Fruit fly (Drosophila melanogaster): ENCODE measurements around the gene Ndc1.
A peak's percentile ranks its signal among the peaks of the same experiment; 100 is the strongest.

The Ndc1 gene

DNA sequence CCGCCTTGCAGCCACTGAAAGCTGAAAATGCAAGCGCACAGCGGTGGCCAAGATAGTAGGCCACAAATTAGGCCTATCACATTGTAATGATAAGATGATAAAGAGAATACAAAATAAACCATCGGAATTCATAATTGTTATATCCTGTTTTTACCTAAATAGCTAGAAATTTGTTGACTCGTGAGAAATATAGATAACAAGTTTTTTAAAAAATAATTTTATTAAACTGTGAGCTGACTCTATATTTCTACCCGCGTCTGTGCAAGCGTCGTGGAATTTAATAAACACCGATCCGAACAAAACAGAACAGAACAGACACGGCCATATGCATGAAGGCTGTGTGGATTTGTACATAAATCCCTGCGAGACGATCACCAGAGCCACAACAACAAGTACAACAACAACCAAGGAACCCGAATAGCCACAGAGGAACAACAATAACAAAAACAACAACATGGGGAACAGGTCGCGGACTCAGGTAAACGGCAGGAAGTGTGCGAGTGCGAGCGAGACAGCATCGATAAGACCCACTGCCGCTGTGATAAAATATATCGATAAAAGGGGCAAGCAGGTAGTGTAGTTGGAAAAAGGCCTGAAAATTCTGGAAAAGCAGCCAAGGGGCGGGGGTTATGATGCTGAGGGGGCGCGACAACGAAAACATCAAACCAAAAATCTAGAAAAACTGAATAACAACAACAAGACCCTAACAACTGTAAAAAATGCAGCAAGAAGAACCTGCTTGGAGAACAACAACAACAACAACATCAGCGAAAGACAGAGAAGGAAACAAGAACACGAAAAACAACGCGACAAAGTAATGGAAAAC is 37.7 kb upstream of the Ndc1 start (continued):
- TF ChIP-seq CG16863 (GFP tag; optimal IDR thresholded peaks at IDR 0.05) (peak; percentile 76), CG2120 (GFP tag; optimal IDR thresholded peaks at IDR 0.05) (peak; percentile 51), Dip3 (GFP tag; optimal IDR thresholded peaks at IDR 0.05) (no peak), sqz (GFP tag; optimal IDR thresholded peaks at IDR 0.05) (peak; percentile 69), disco-r (GFP tag; optimal IDR thresholded peaks at IDR 0.05) (peak; percentile 34), gcm2 (GFP tag; optimal IDR thresholded peaks at IDR 0.05) (peak; percentile 76), danr (GFP tag; IDR thresholded peaks at IDR 0.05) (peak; percentile 55), gt (GFP tag; IDR thresholded peaks at IDR 0.05) (peak; percentile 64; the same call in 1 of the 2 replicates), mam (GFP tag; optimal IDR thresholded peaks at IDR 0.05) (peak; percentile 46), Sry-δ (GFP tag; optimal IDR thresholded peaks at IDR 0.05) (peak; percentile 1), CG8359 (GFP tag; optimal IDR thresholded peaks at IDR 0.05; ENCODE audit: borderline replicate concordance) (peak; percentile 82), CG34422 (GFP tag; IDR thresholded peaks at IDR 0.05) (peak; percentile 82), pros (GFP tag; optimal IDR thresholded peaks at IDR 0.05) (peak; percentile 70), HLH4C (GFP tag; IDR thresholded peaks at IDR 0.05; ENCODE audit: partially characterized antibody) (no peak), Hand (GFP tag; optimal IDR thresholded peaks at IDR 0.05) (peak; percentile 32), CG12071 (GFP tag; optimal IDR thresholded peaks at IDR 0.05) (peak; percentile 42), cas (GFP tag; IDR thresholded peaks at IDR 0.05) (no peak), yki (optimal IDR thresholded peaks at IDR 0.05) (no peak), CG3163 (GFP tag; optimal IDR thresholded peaks at IDR 0.05) (peak; percentile 5), CG14014 (GFP tag; IDR thresholded peaks at IDR 0.05) (peak; percentile 77), CG6791 (GFP tag; IDR thresholded peaks at IDR 0.05; ENCODE audit: partially characterized antibody) (no peak), CG15601 (tag; optimal IDR thresholded peaks at IDR 0.05) (peak; percentile 92), HHEX (GFP tag; optimal IDR thresholded peaks at IDR 0.05) (peak; percentile 74), cato (GFP tag; optimal IDR thresholded peaks at IDR 0.05; ENCODE audit: borderline replicate concordance) (peak; percentile 78), CG10147 (GFP tag; optimal IDR thresholded peaks at IDR 0.05) (peak; percentile 62), CG17359 (tag; optimal IDR thresholded peaks at IDR 0.05) (peak; percentile 86), Scr (GFP tag; IDR thresholded peaks at IDR 0.05; ENCODE audit: partially characterized antibody) (0 out of 2 replicates have a peak, but pooled peaks have one; percentile 29), E2f2 (GFP tag; IDR thresholded peaks at IDR 0.05) (peak; percentile 69), dm (GFP tag; optimal IDR thresholded peaks at IDR 0.05) (peak; percentile 53), mirr (GFP tag; optimal IDR thresholded peaks at IDR 0.05) (no peak), MESR4 (GFP tag; optimal IDR thresholded peaks at IDR 0.05) (peak; percentile 3), CG7372 (GFP tag; IDR thresholded peaks at IDR 0.05) (peak; percentile 81), H15 (GFP tag; IDR thresholded peaks at IDR 0.05) (peak; percentile 74; the same call in 2 of the 3 replicates), CG12299 (tag; optimal IDR thresholded peaks at IDR 0.05) (peak; percentile 84), exex (tag; optimal IDR thresholded peaks at IDR 0.05) (peak; percentile 11), CG9797 (GFP tag; optimal IDR thresholded peaks at IDR 0.05) (peak; percentile 21), Elba2 (GFP tag; optimal IDR thresholded peaks at IDR 0.05) (peak; percentile 45), btn (GFP tag; optimal IDR thresholded peaks at IDR 0.05) (peak; percentile 63), sob (GFP tag; IDR thresholded peaks at IDR 0.05) (peak; percentile 77; the same call in 1 of the 2 replicates), CG4424 (GFP tag; optimal IDR thresholded peaks at IDR 0.05) (peak; percentile 88), eyg (GFP tag; optimal IDR thresholded peaks at IDR 0.05) (peak; percentile 53), nerfin-1 (tag; optimal IDR thresholded peaks at IDR 0.05) (peak; percentile 91), dmrt11E (tag; optimal IDR thresholded peaks at IDR 0.05) (peak; percentile 96), fu2 (GFP tag; optimal IDR thresholded peaks at IDR 0.05) (peak; percentile 10), luna (GFP tag; optimal IDR thresholded peaks at IDR 0.05) (no peak), CG1832 (GFP tag; optimal IDR thresholded peaks at IDR 0.05) (peak; percentile 65)
